Worm (Caenorhabditis elegans) whole organism, L4 larva: ENCODE data around the gene F55C12.6.

ENCODE experiments used
- ZK546.5 ChIP-seq, 2 experiments: sonication (generic microtip); optimal IDR thresholded peaks; 2 replicates each; lab custom pipeline; 2017; ENCODE audit warnings: missing biosample characterization in 2 of 2, missing genetic modification characterization in 2 of 2
- aly-2 ChIP-seq: sonication (generic microtip); optimal IDR thresholded peaks from 2 replicates; lab custom pipeline; 2018; ENCODE audit warnings: missing biosample characterization, missing genetic modification characterization
- ama-1 ChIP-seq: fragments of 150-350 bp; optimal IDR thresholded peaks from 2 replicates; lab custom pipeline; 2014; ENCODE audit warnings: inconsistent platforms, mixed read lengths
- dpl-1 ChIP-seq: fragments of 150-350 bp; optimal IDR thresholded peaks from 2 replicates; lab custom pipeline; 2014; ENCODE audit warnings: missing biosample characterization, missing genetic modification reagents, missing genetic modification characterization
- lin-38 ChIP-seq: fragments of 200-800 bp; sonication (Bioruptor generic); IDR thresholded peaks from 2 replicates; pipeline ENCODE4 v1.3.6; 2022; ENCODE audit warnings: missing genetic modification reagents, missing genetic modification characterization, missing compliant biosample characterization
- mxl-3 ChIP-seq: fragments of 200-800 bp; sonication (Bioruptor generic); optimal IDR thresholded peaks from 2 replicates; lab custom pipeline; 2018; ENCODE audit warnings: mild to moderate bottlenecking, missing genetic modification characterization, missing compliant biosample characterization
- nhr-237 ChIP-seq: sonication (generic microtip); optimal IDR thresholded peaks from 2 replicates; lab custom pipeline; 2017; ENCODE audit warnings: missing biosample characterization, missing genetic modification characterization
- nhr-77 ChIP-seq: fragments of 150-350 bp; optimal IDR thresholded peaks from 2 replicates; lab custom pipeline; 2014; ENCODE audit warnings: missing biosample characterization, missing genetic modification characterization
- pqm-1 ChIP-seq: sonication (generic microtip); optimal IDR thresholded peaks from 2 replicates; lab custom pipeline; 2017; ENCODE audit warnings: missing biosample characterization, missing genetic modification characterization
- unc-130 ChIP-seq: sonication (generic microtip); optimal IDR thresholded peaks from 2 replicates; lab custom pipeline; 2016; ENCODE audit warnings: missing genetic modification reagents, missing genetic modification characterization, missing compliant biosample characterization
- vab-7 ChIP-seq: fragments of 200-800 bp; sonication (Bioruptor generic); IDR thresholded peaks from 2 replicates; pipeline ENCODE4 v1.3.6; 2022; ENCODE audit warnings: missing genetic modification reagents, missing genetic modification characterization, missing compliant biosample characterization

ce11 chrII:5913897-5914296, 37.9 kb upstream of the F55C12.6 start:
- TF ChIP-seq pqm-1 (peak; percentile 11), dpl-1 (GFP tag; lab: Kevin White, UChicago) (no peak), unc-130 (GFP tag; lab: Kevin White, UChicago) (no peak), ama-1 (lab: Kevin White, UChicago) (no peak), mxl-3 (GFP tag; lab: Kevin White, UChicago) (no peak), aly-2 (tag; lab: Kevin White, UChicago) (no peak), ZK546.5 (tag; optimal IDR thresholded peaks at IDR 0.05; lab: Kevin White, UChicago) (no peak), vab-7 (no peak), nhr-237 (tag; lab: Kevin White, UChicago) (no peak), nhr-77 (peak; percentile 43), lin-38 (no peak)
